Worm (Caenorhabditis elegans): Measurements from ENCODE around the gene T13H5.1.

T13H5.1 gene

ce11 chrII:8481731-8482253 is 27.1 kb downstream of the T13H5.1 start, which contains the start of gene M05D6.5:
Gene M05D6.5 (minus strand): TSS chrII:8482203.
- no peak for TF ChIP-seq pha-4 (tag; optimal IDR thresholded peaks at IDR 0.05)
- TF ChIP-seq ama-1 (optimal IDR thresholded peaks at IDR 0.05) = peak; percentile 89

- TF ChIP-seq nfya-1 (tag; optimal IDR thresholded peaks at IDR 0.05; ENCODE audit: insufficient read depth) (peak; percentile 37), elt-2 (tag; optimal IDR thresholded peaks at IDR 0.05) (peak; percentile 55), mml-1 (tag; optimal IDR thresholded peaks at IDR 0.05) (peak; percentile 45), egl-27 (tag; optimal IDR thresholded peaks at IDR 0.05) (no peak), ztf-11 (tag; optimal IDR thresholded peaks at IDR 0.05) (no peak), pqm-1 (tag; optimal IDR thresholded peaks at IDR 0.05) (peak; percentile 3), egl-5 (tag; optimal IDR thresholded peaks at IDR 0.05) (peak; percentile 24), tbx-2 (tag; optimal IDR thresholded peaks at IDR 0.05) (no peak), nhr-77 (tag; optimal IDR thresholded peaks at IDR 0.05) (no peak), zag-1 (tag; optimal IDR thresholded peaks at IDR 0.05) (no peak), lin-39 (tag; optimal IDR thresholded peaks at IDR 0.05) (no peak), nhr-28 (tag; optimal IDR thresholded peaks at IDR 0.05) (no peak), ztf-4 (tag; optimal IDR thresholded peaks at IDR 0.05) (no peak), ama-1 (optimal IDR thresholded peaks at IDR 0.05) (peak; percentile 88), ceh-9 (tag; optimal IDR thresholded peaks at IDR 0.05) (no peak), eor-1 (tag; optimal IDR thresholded peaks at IDR 0.05) (no peak), lin-15B (tag; optimal IDR thresholded peaks at IDR 0.05) (no peak), nhr-43 (tag; optimal IDR thresholded peaks at IDR 0.05; ENCODE audit: poor library complexity, severe bottlenecking) (peak; percentile 26), snpc-4 (tag; optimal IDR thresholded peaks at IDR 0.05) (no peak), jun-1 (tag; optimal IDR thresholded peaks at IDR 0.05) (no peak), daf-12 (tag; optimal IDR thresholded peaks at IDR 0.05) (no peak), ceh-28 (tag; optimal IDR thresholded peaks at IDR 0.05) (no peak), aly-2 (tag; optimal IDR thresholded peaks at IDR 0.05) (no peak), nhr-11 (tag; optimal IDR thresholded peaks at IDR 0.05) (no peak), pha-4 (tag; optimal IDR thresholded peaks at IDR 0.05) (peak; percentile 50), nhr-76 (tag; optimal IDR thresholded peaks at IDR 0.05) (no peak)
Measured at ce11 chrII:8481033-8481708, 27.7 kb downstream of the T13H5.1 start.

ce11 chrII:8480166-8480565 is 28.7 kb downstream of the T13H5.1 start, which contains the start of gene lact-4:
Gene lact-4 (minus strand): TSS chrII:8480478.
- TF ChIP-seq nhr-77 (tag; optimal IDR thresholded peaks at IDR 0.05) (no peak), tbx-2 (tag; optimal IDR thresholded peaks at IDR 0.05) (no peak), lin-15B (tag; optimal IDR thresholded peaks at IDR 0.05) (no peak), unc-62 (GFP tag; optimal IDR thresholded peaks at IDR 0.05) (no peak), pqm-1 (tag; optimal IDR thresholded peaks at IDR 0.05) (no peak), sea-2 (GFP tag; optimal IDR thresholded peaks at IDR 0.05) (no peak), ceh-16 (tag; optimal IDR thresholded peaks at IDR 0.05) (no peak), lin-39 (tag; optimal IDR thresholded peaks at IDR 0.05) (no peak), nhr-43 (tag; optimal IDR thresholded peaks at IDR 0.05; ENCODE audit: poor library complexity, severe bottlenecking) (no peak)

- no peak for TF ChIP-seq nhr-11 (tag; optimal IDR thresholded peaks at IDR 0.05)
- TF ChIP-seq snpc-4 (tag; optimal IDR thresholded peaks at IDR 0.05) = no peak
- no peak for TF ChIP-seq tbx-2 (tag; optimal IDR thresholded peaks at IDR 0.05)
- TF ChIP-seq aly-2 (tag; optimal IDR thresholded peaks at IDR 0.05) = no peak
- TF ChIP-seq pha-4 (tag; optimal IDR thresholded peaks at IDR 0.05) = peak; percentile 20
- TF ChIP-seq eor-1 (tag; optimal IDR thresholded peaks at IDR 0.05) = no peak
- TF ChIP-seq sea-2 (GFP tag; optimal IDR thresholded peaks at IDR 0.05) = no peak
- peak; percentile 83 for TF ChIP-seq ama-1 (optimal IDR thresholded peaks at IDR 0.05)
- TF ChIP-seq nhr-76 (tag; optimal IDR thresholded peaks at IDR 0.05) = no peak
- no peak for TF ChIP-seq ceh-82 (tag; optimal IDR thresholded peaks at IDR 0.05)
- TF ChIP-seq ceh-16 (tag; optimal IDR thresholded peaks at IDR 0.05) = no peak
- no peak for TF ChIP-seq elt-1 (tag; optimal IDR thresholded peaks at IDR 0.05)
- TF ChIP-seq nhr-43 (tag; optimal IDR thresholded peaks at IDR 0.05; ENCODE audit: poor library complexity, severe bottlenecking) = peak; percentile 32
- TF ChIP-seq elt-2 (tag; optimal IDR thresholded peaks at IDR 0.05) = peak; percentile 11
- TF ChIP-seq nhr-237 (tag; optimal IDR thresholded peaks at IDR 0.05) = no peak
- TF ChIP-seq nhr-67 (tag; optimal IDR thresholded peaks at IDR 0.05) = no peak
- no peak for TF ChIP-seq nhr-77 (tag; optimal IDR thresholded peaks at IDR 0.05)
Measured at ce11 chrII:8479337-8479736, 29.5 kb downstream of the T13H5.1 start.
